Fruit fly (Drosophila melanogaster) whole organism, prepupa: ENCODE results near the gene ntc.

Source experiments
- CG11294 ChIP-seq: fragments of 200-800 bp; sonication (Bioruptor generic); IDR thresholded peaks from 2 replicates; pipeline ENCODE4 v1.3.6; 2022; ENCODE audit warnings: missing biosample characterization, missing genetic modification characterization
- CG11762 ChIP-seq: fragments of 200-800 bp; sonication (Bioruptor generic); optimal IDR thresholded peaks from 3 replicates; lab custom pipeline; 2016; ENCODE audit warnings: missing biosample characterization, missing genetic modification characterization; ENCODE audit not compliant: insufficient read depth
- CG15336 ChIP-seq: fragments of 200-800 bp; sonication (Bioruptor generic); IDR thresholded peaks from 2 replicates; pipeline ENCODE4 v1.3.6; 2022; ENCODE audit warnings: missing biosample characterization, missing genetic modification characterization
- CG1621 ChIP-seq: fragments of 200-800 bp; sonication (Bioruptor generic); optimal IDR thresholded peaks from 3 replicates; lab custom pipeline; 2018; ENCODE audit warnings: missing biosample characterization, mild to moderate bottlenecking, missing genetic modification characterization
- CG16779 ChIP-seq: fragments of 200-800 bp; sonication (Bioruptor generic); optimal IDR thresholded peaks from 3 replicates; lab custom pipeline; 2017; ENCODE audit warnings: missing biosample characterization, mild to moderate bottlenecking, missing genetic modification characterization
- CG3919 ChIP-seq: fragments of 200-800 bp; sonication (Bioruptor generic); optimal IDR thresholded peaks from 3 replicates; lab custom pipeline; 2016; ENCODE audit warnings: missing biosample characterization, missing genetic modification characterization
- CG4318 ChIP-seq: fragments of 200-800 bp; sonication (Bioruptor generic); optimal IDR thresholded peaks from 3 replicates; lab custom pipeline; 2017; ENCODE audit warnings: missing biosample characterization, mild to moderate bottlenecking, missing genetic modification characterization
- CG6163 ChIP-seq: fragments of 200-800 bp; sonication (Bioruptor generic); IDR thresholded peaks from 3 replicates; pipeline ENCODE4 v1.3.6; 2022; ENCODE audit warnings: missing biosample characterization, missing genetic modification characterization
- CG6792 ChIP-seq: fragments of 200-800 bp; sonication (Bioruptor generic); optimal IDR thresholded peaks from 3 replicates; lab custom pipeline; 2016; ENCODE audit warnings: missing biosample characterization, missing genetic modification characterization
- CG7368 ChIP-seq: fragments of 200-800 bp; sonication (Bioruptor generic); optimal IDR thresholded peaks from 3 replicates; lab custom pipeline; 2016; ENCODE audit warnings: missing biosample characterization, missing genetic modification characterization
- CG8119 ChIP-seq: fragments of 200-800 bp; sonication (Bioruptor generic); IDR thresholded peaks from 3 replicates; pipeline ENCODE4 v1.3.6; 2022; ENCODE audit warnings: missing biosample characterization, missing genetic modification characterization
- CG9139 ChIP-seq: fragments of 200-800 bp; sonication (Bioruptor generic); optimal IDR thresholded peaks from 3 replicates; lab custom pipeline; 2017; ENCODE audit warnings: missing biosample characterization, mild to moderate bottlenecking, missing genetic modification characterization
- Eip75B ChIP-seq: fragments of 200-800 bp; sonication (Bioruptor generic); optimal IDR thresholded peaks from 3 replicates; lab custom pipeline; 2016; ENCODE audit warnings: missing biosample characterization, missing genetic modification characterization
- Eip78C ChIP-seq: fragments of 200-800 bp; sonication (Bioruptor generic); peaks from one replicate; lab custom pipeline; 2016; ENCODE audit warnings: missing biosample characterization, missing genetic modification characterization
- Eip93F ChIP-seq: fragments of 200-800 bp; sonication (Bioruptor generic); optimal IDR thresholded peaks from 2 replicates; lab custom pipeline; 2016; ENCODE audit warnings: missing biosample characterization, mild to moderate bottlenecking, missing genetic modification characterization
- Ets96B ChIP-seq: fragments of 200-800 bp; optimal IDR thresholded peaks from 2 replicates; lab custom pipeline; 2019; ENCODE audit warnings: missing biosample characterization, mild to moderate bottlenecking, missing genetic modification characterization, moderate library complexity
- Gug ChIP-seq: fragments of 200-800 bp; sonication (Bioruptor generic); IDR thresholded peaks from 2 replicates; pipeline ENCODE4 v1.3.6; 2022; ENCODE audit warnings: missing biosample characterization, missing genetic modification characterization
- Hr38 ChIP-seq: sonication (Bioruptor generic); optimal IDR thresholded peaks from 2 replicates; lab custom pipeline; 2016; ENCODE audit warnings: missing biosample characterization, missing genetic modification characterization
- Hr39 ChIP-seq: fragments of 200-800 bp; sonication (Bioruptor generic); optimal IDR thresholded peaks from 2 replicates; lab custom pipeline; 2016; ENCODE audit warnings: missing biosample characterization, missing genetic modification characterization
- Lpt ChIP-seq: fragments of 200-800 bp; sonication (Bioruptor generic); optimal IDR thresholded peaks from 3 replicates; lab custom pipeline; 2016; ENCODE audit warnings: missing biosample characterization, missing genetic modification characterization
- Met ChIP-seq: fragments of 200-800 bp; sonication (Bioruptor generic); optimal IDR thresholded peaks from 3 replicates; lab custom pipeline; 2016; ENCODE audit warnings: missing biosample characterization, missing genetic modification characterization
- OdsH ChIP-seq: fragments of 200-800 bp; sonication (Bioruptor generic); optimal IDR thresholded peaks from 3 replicates; lab custom pipeline; 2016; ENCODE audit warnings: missing biosample characterization, missing genetic modification characterization
- Smox ChIP-seq: fragments of 200-800 bp; sonication (Bioruptor generic); optimal IDR thresholded peaks from 3 replicates; lab custom pipeline; 2016; ENCODE audit warnings: missing biosample characterization, missing genetic modification characterization
- achi ChIP-seq: fragments of 200-800 bp; sonication (Bioruptor generic); optimal IDR thresholded peaks from 3 replicates; lab custom pipeline; 2016; ENCODE audit warnings: missing biosample characterization, missing genetic modification characterization
- acj6 ChIP-seq: fragments of 200-800 bp; sonication (Bioruptor generic); optimal IDR thresholded peaks from 3 replicates; lab custom pipeline; 2016; ENCODE audit warnings: missing biosample characterization, missing genetic modification characterization
- eg ChIP-seq: fragments of 200-800 bp; sonication (Bioruptor generic); IDR thresholded peaks from 3 replicates; pipeline ENCODE4 v1.3.6; 2022; ENCODE audit warnings: missing biosample characterization, missing genetic modification characterization
- esn ChIP-seq: fragments of 200-800 bp; sonication (Bioruptor generic); optimal IDR thresholded peaks from 2 replicates; lab custom pipeline; 2016; ENCODE audit warnings: missing biosample characterization, mild to moderate bottlenecking, missing genetic modification characterization, moderate library complexity
- fd59A ChIP-seq: fragments of 200-800 bp; sonication (Bioruptor generic); optimal IDR thresholded peaks from 2 replicates; lab custom pipeline; 2017; ENCODE audit warnings: missing biosample characterization, mild to moderate bottlenecking, missing genetic modification characterization, missing genetic modification reagents
- fd85E ChIP-seq: fragments of 200-800 bp; sonication (Bioruptor generic); optimal IDR thresholded peaks from 3 replicates; lab custom pipeline; 2016; ENCODE audit warnings: missing biosample characterization, missing genetic modification characterization
- net ChIP-seq: fragments of 200-800 bp; sonication (Bioruptor generic); optimal IDR thresholded peaks from 3 replicates; lab custom pipeline; 2016; ENCODE audit warnings: missing biosample characterization, missing genetic modification characterization
- pdm3 ChIP-seq: fragments of 200-800 bp; sonication (Bioruptor generic); optimal IDR thresholded peaks from 3 replicates; lab custom pipeline; 2016; ENCODE audit warnings: missing biosample characterization, missing genetic modification characterization
- spab ChIP-seq: fragments of 200-800 bp; sonication (Bioruptor generic); optimal IDR thresholded peaks from 2 replicates; lab custom pipeline; 2017; ENCODE audit warnings: missing biosample characterization, mild to moderate bottlenecking, missing genetic modification characterization, missing genetic modification reagents
- ss ChIP-seq, 2 experiments: fragments of 200-800 bp; sonication (Bioruptor generic); optimal IDR thresholded peaks; 2 replicates in 1 of 2; 3 replicates in 1 of 2; lab custom pipeline; 2017 to 2018; ENCODE audit warnings: mild to moderate bottlenecking in 2 of 2, missing biosample characterization in 2 of 2, missing genetic modification characterization in 2 of 2, moderate library complexity in 1 of 2
- topi ChIP-seq: fragments of 200-800 bp; sonication (Bioruptor generic); optimal IDR thresholded peaks from 3 replicates; lab custom pipeline; 2016; ENCODE audit warnings: missing biosample characterization, missing genetic modification characterization
- vri ChIP-seq: fragments of 200-800 bp; sonication (Bioruptor generic); optimal IDR thresholded peaks from 3 replicates; lab custom pipeline; 2016; ENCODE audit warnings: missing biosample characterization, mild to moderate bottlenecking, missing genetic modification characterization

Gene ntc

dm6 chr3L:3848687-3849270 is 42.5 kb upstream of the ntc start:
- no peak for TF ChIP-seq Gug (GFP tag; lab: Robert Waterston, UW)
- TF ChIP-seq CG16779 (tag; lab: Kevin White, UChicago): no peak
- TF ChIP-seq ss (GFP tag; optimal IDR thresholded peaks at IDR 0.05; lab: Kevin White, UChicago): no peak
- TF ChIP-seq OdsH (GFP tag; lab: Kevin White, UChicago): no peak
- no peak for TF ChIP-seq CG6792 (GFP tag; lab: Kevin White, UChicago)
- no peak for TF ChIP-seq Smox (GFP tag; lab: Kevin White, UChicago)
- TF ChIP-seq Eip93F (GFP tag; lab: Kevin White, UChicago): no peak

dm6 chr3L:3847810-3848326 is 41.6 kb upstream of the ntc start:
- TF ChIP-seq Eip75B (GFP tag; lab: Kevin White, UChicago): no peak
- no peak for TF ChIP-seq vri
- TF ChIP-seq net (GFP tag; lab: Kevin White, UChicago): no peak
- no peak for TF ChIP-seq fd85E (GFP tag; lab: Kevin White, UChicago)
- no peak for TF ChIP-seq pdm3
- TF ChIP-seq spab (GFP tag; lab: Kevin White, UChicago): no peak

dm6 chr3L:3845815-3846375 is 39.6 kb upstream of the ntc start, which contains the start of gene Awh:
Awh (plus strand) TSS chr3L:3846206.
- TF ChIP-seq net (GFP tag; lab: Kevin White, UChicago) (peak; percentile 30), ss (GFP tag; optimal IDR thresholded peaks at IDR 0.05; lab: Kevin White, UChicago) (peak in 1 of 2 experiments; percentile 61), Hr39 (GFP tag; lab: Kevin White, UChicago) (no peak), CG6163 (GFP tag; lab: Robert Waterston, UW) (peak; percentile 29; the same call in 1 of the 3 replicates), eg (GFP tag; lab: Robert Waterston, UW) (0 out of 3 replicates have a peak, but pooled peaks have one; percentile 45), CG11762 (GFP tag; lab: Kevin White, UChicago) (no peak), CG15336 (GFP tag; lab: Robert Waterston, UW) (peak; percentile 35; the same call in 1 of the 2 replicates), achi (GFP tag; lab: Kevin White, UChicago) (no peak), fd59A (GFP tag; lab: Kevin White, UChicago) (no peak), CG9139 (GFP tag; lab: Kevin White, UChicago) (peak; percentile 13), CG3919 (GFP tag; lab: Kevin White, UChicago) (peak; percentile 35), CG7368 (no peak), CG1621 (tag; lab: Kevin White, UChicago) (peak; percentile 34), Eip78C (GFP tag; lab: Kevin White, UChicago) (peak; percentile 66), Gug (GFP tag; lab: Robert Waterston, UW) (no peak), esn (peak; percentile 10)

dm6 chr3L:3842981-3843701 is 36.9 kb upstream of the ntc start:
- no peak for TF ChIP-seq Hr38 (GFP tag; lab: Kevin White, UChicago)
- no peak for TF ChIP-seq Met
- TF ChIP-seq esn: no peak
- no peak for TF ChIP-seq CG8119 (GFP tag; lab: Robert Waterston, UW)
- TF ChIP-seq CG4318 (GFP tag; lab: Kevin White, UChicago): no peak
- TF ChIP-seq Lpt: no peak
- TF ChIP-seq topi: no peak
- TF ChIP-seq CG11294: no peak
- TF ChIP-seq CG9139 (GFP tag; lab: Kevin White, UChicago): no peak
- TF ChIP-seq acj6 (GFP tag; lab: Kevin White, UChicago): no peak
- TF ChIP-seq CG6792 (GFP tag; lab: Kevin White, UChicago): no peak
- no peak for TF ChIP-seq Gug (GFP tag; lab: Robert Waterston, UW)
- TF ChIP-seq net (GFP tag; lab: Kevin White, UChicago): no peak
- TF ChIP-seq Ets96B (tag; lab: Kevin White, UChicago): no peak
- TF ChIP-seq pdm3: no peak
